Worm (Caenorhabditis elegans): ENCODE results near the gene F15H10.12.

F15H10.12 gene

DNA sequence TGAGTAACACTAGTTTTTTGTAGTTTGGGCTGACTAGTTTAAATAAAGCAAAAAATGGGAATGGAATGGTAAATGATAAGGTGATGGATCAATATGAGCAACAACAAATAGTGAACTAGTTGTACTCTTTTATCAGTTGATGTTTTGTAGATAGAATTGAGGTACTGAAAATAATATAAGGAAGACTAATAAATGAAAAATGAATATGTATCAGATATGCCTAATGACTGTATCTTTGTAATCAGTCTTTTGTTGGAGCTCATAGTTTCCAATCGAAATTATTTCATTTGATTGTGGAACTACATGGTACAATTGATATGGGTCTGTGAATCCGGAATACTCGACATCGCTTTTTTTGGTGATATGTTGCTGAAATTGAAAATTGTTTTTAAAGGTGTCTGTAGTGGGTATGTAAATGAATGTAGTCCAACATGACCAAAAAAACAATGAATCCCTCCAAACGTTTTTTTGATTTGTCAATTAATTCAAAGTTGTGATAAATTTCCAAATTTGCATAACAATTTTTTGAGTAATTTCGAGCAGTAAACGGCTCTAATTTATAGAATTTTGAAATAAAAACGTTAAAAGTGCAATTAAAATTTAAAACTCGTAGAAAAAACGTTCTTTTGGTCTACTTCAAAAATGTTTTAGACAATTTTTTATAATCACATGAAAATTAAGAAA lies at the start of gene F15H10.12:
F15H10.12 (minus strand) TSS at position 51 of the 684 bp plus-strand sequence.
- no peak for TF ChIP-seq nhr-237 (tag; optimal IDR thresholded peaks at IDR 0.05)
- TF ChIP-seq zag-1 (tag; optimal IDR thresholded peaks at IDR 0.05): no peak
- TF ChIP-seq mdl-1 (tag; optimal IDR thresholded peaks at IDR 0.05): no peak
- TF ChIP-seq unc-39 (tag; optimal IDR thresholded peaks at IDR 0.05): no peak
- TF ChIP-seq nhr-129 (tag; optimal IDR thresholded peaks at IDR 0.05): no peak
- no peak for TF ChIP-seq snpc-4 (tag; optimal IDR thresholded peaks at IDR 0.05)
- no peak for TF ChIP-seq elt-1 (tag; optimal IDR thresholded peaks at IDR 0.05)
- TF ChIP-seq nhr-11 (tag; optimal IDR thresholded peaks at IDR 0.05): no peak
- TF ChIP-seq ceh-16 (tag; optimal IDR thresholded peaks at IDR 0.05): no peak

ce11 chrV:10457247-10457646 lies 47.4 kb upstream of the F15H10.12 start, which contains the start of gene F22E12.1:
F22E12.1 (minus strand) TSS chrV:10457347.
- TF ChIP-seq ztf-1 (GFP tag; conservative IDR thresholded peaks at IDR 0.05) (no peak), lin-13 (GFP tag; optimal IDR thresholded peaks at IDR 0.05) (no peak), gmeb-1 (tag; optimal IDR thresholded peaks at IDR 0.05) (no peak), dmd-4 (tag; optimal IDR thresholded peaks at IDR 0.05) (no peak), lsy-2 (tag; optimal IDR thresholded peaks at IDR 0.05) (no peak), ama-1 (optimal IDR thresholded peaks at IDR 0.05) (no peak), C34F6.9 (tag; optimal IDR thresholded peaks at IDR 0.05) (no peak), skn-1 (tag; optimal IDR thresholded peaks at IDR 0.05) (no peak)

DNA sequence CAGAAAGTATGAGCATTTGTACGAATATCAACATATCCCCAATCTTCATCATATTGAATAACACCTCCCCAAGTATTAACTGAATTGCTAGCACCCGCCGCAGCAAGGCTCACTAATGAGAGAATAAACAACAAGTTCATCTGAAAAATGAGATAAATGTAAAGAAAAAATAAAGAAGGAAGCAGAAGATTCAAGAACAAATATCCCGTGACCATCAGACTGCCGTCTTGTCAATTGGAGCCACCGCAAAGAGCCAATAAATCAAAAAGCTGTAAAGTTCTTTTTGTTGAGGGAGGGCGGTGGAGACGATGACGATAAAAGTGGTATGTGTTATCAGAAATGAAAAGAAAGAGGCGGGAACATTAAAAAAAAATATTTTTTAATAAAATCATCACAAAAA lies 43.6 kb upstream of the F15H10.12 start, which contains the start of gene Y32F6A.5:
Y32F6A.5 (minus strand) TSS at position 140 of the 400 bp plus-strand sequence.
- TF ChIP-seq sma-9 (GFP tag; optimal IDR thresholded peaks at IDR 0.05) (peak; percentile 11), sma-9 (tag; optimal IDR thresholded peaks at IDR 0.05) (no peak), lin-13 (GFP tag; optimal IDR thresholded peaks at IDR 0.05) (no peak), ztf-11 (tag; optimal IDR thresholded peaks at IDR 0.05) (no peak), aly-2 (tag; optimal IDR thresholded peaks at IDR 0.05) (no peak), C34F6.9 (tag; optimal IDR thresholded peaks at IDR 0.05) (peak; percentile 26)

ce11 chrV:10441135-10442024 lies 31.5 kb upstream of the F15H10.12 start, which contains the start of gene pap-1:
pap-1 (plus strand) TSS chrV:10441974.
- TF ChIP-seq ztf-11 (tag; optimal IDR thresholded peaks at IDR 0.05) (no peak), egl-27 (tag; optimal IDR thresholded peaks at IDR 0.05) (no peak), nhr-10 (tag; optimal IDR thresholded peaks at IDR 0.05) (no peak), nhr-129 (tag; optimal IDR thresholded peaks at IDR 0.05) (peak; percentile 62), C34F6.9 (tag; optimal IDR thresholded peaks at IDR 0.05) (peak; percentile 50), lin-39 (tag; optimal IDR thresholded peaks at IDR 0.05) (no peak), sma-9 (GFP tag; optimal IDR thresholded peaks at IDR 0.05) (peak; percentile 16), sma-9 (tag; optimal IDR thresholded peaks at IDR 0.05) (no peak), fos-1 (tag; optimal IDR thresholded peaks at IDR 0.05) (peak; percentile 3), lsy-2 (tag; optimal IDR thresholded peaks at IDR 0.05) (peak in 1 of 2 experiments; percentile 39), mdl-1 (tag; optimal IDR thresholded peaks at IDR 0.05) (peak in 1 of 2 experiments; percentile 27)

DNA sequence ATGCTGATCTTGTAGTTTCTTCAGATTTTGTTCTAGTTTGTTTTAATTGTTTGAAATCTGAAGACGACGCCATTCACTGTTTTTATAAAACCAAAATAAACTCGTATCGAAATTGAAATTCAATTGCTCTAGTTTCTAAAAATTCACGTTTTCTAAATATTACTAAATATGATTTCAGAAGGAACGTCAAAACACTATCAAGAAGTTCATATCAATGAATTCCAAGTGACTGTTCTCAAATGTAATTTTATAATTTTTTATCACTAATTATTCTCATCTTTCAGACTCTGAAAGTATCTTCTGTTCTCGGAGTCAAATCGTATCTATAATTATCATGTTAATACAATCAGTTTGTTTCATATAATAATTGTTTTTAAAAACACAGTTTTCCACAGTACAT lies 30.8 kb upstream of the F15H10.12 start, which contains the start of gene snf-10:
snf-10 (minus strand) TSS at position 101 of the 400 bp plus-strand sequence.
- TF ChIP-seq fos-1 (tag; optimal IDR thresholded peaks at IDR 0.05) (no peak), mdl-1 (tag; optimal IDR thresholded peaks at IDR 0.05) (no peak), skn-1 (tag; optimal IDR thresholded peaks at IDR 0.05) (no peak), nhr-21 (tag; optimal IDR thresholded peaks at IDR 0.05) (no peak), C34F6.9 (tag; optimal IDR thresholded peaks at IDR 0.05) (no peak), nhr-77 (tag; optimal IDR thresholded peaks at IDR 0.05) (no peak), alr-1 (tag; optimal IDR thresholded peaks at IDR 0.05) (no peak), sma-9 (GFP tag; optimal IDR thresholded peaks at IDR 0.05) (no peak), sma-9 (tag; optimal IDR thresholded peaks at IDR 0.05) (no peak), lin-13 (GFP tag; optimal IDR thresholded peaks at IDR 0.05) (no peak), nhr-10 (tag; optimal IDR thresholded peaks at IDR 0.05) (no peak)

DNA sequence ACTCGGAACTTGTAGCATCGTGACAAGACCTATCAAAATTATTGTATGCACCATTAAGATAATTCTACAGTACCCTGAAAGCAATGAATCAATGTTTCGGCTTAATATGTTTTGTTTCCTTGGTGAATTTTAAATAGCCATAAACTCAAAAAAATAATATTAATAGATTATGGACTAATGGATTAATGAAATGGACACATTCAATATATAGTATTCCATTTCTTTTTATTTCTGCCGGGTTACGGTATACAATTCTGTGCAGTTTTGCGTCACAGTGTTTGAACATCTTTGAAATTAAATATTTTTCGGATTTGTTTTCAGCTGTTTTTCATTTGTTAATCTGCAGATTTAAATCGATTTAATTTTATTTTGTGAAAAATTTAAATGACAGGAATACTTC lies 26.7 kb upstream of the F15H10.12 start, which contains the start of gene set-22:
set-22 (plus strand) TSS at position 301 of the 400 bp plus-strand sequence.
- no peak for TF ChIP-seq nhr-11 (tag; optimal IDR thresholded peaks at IDR 0.05)
- no peak for TF ChIP-seq aly-2 (tag; optimal IDR thresholded peaks at IDR 0.05)
- no peak for TF ChIP-seq lin-11 (tag; optimal IDR thresholded peaks at IDR 0.05)
- no peak for TF ChIP-seq mbf-1 (tag; optimal IDR thresholded peaks at IDR 0.05)
- no peak for TF ChIP-seq nhr-237 (tag; optimal IDR thresholded peaks at IDR 0.05)

All from whole organism, L2 larva.